Worm (Caenorhabditis elegans) whole organism, L4 larva: Measurements from ENCODE around the gene sri-39.

Source experiments
- F37D6.2 ChIP-seq: sonication (generic microtip); optimal IDR thresholded peaks from 2 replicates; lab custom pipeline; 2016; ENCODE audit warnings: mild to moderate bottlenecking, missing genetic modification characterization, missing compliant biosample characterization
- R02D3.7 ChIP-seq: fragments of 150-350 bp; sonication (generic microtip); optimal IDR thresholded peaks from 3 replicates; lab custom pipeline; 2014; ENCODE audit warnings: missing biosample characterization, missing genetic modification characterization
- Y48G9A.11 ChIP-seq: fragments of 200-800 bp; sonication (Bioruptor generic); IDR thresholded peaks from 2 replicates; pipeline ENCODE4 v1.3.6; 2022; ENCODE audit warnings: missing genetic modification reagents, missing genetic modification characterization, missing compliant biosample characterization
- Y5F2A.4 ChIP-seq: fragments of 200-800 bp; sonication (Bioruptor generic); optimal IDR thresholded peaks from 2 replicates; lab custom pipeline; 2018; ENCODE audit warnings: mild to moderate bottlenecking, missing genetic modification characterization, missing compliant biosample characterization
- ZK337.2 ChIP-seq: fragments of 200-800 bp; sonication (Bioruptor generic); IDR thresholded peaks from 2 replicates; pipeline ENCODE4 v1.3.6; 2022; ENCODE audit warnings: missing genetic modification reagents, missing genetic modification characterization, missing compliant biosample characterization
- aha-1 ChIP-seq: fragments of 150-350 bp; peaks from one replicate; lab custom pipeline; 2014; ENCODE audit warnings: missing biosample characterization, missing genetic modification characterization
- aly-2 ChIP-seq: sonication (generic microtip); optimal IDR thresholded peaks from 2 replicates; lab custom pipeline; 2018; ENCODE audit warnings: missing biosample characterization, missing genetic modification characterization
- ama-1 ChIP-seq: fragments of 150-350 bp; optimal IDR thresholded peaks from 2 replicates; lab custom pipeline; 2014; ENCODE audit warnings: inconsistent platforms, mixed read lengths
- arid-1 ChIP-seq: fragments of 200-800 bp; sonication (Bioruptor generic); conservative IDR thresholded peaks from 2 replicates; pipeline ENCODE4 v1.3.6; 2022; ENCODE audit warnings: missing genetic modification reagents, missing genetic modification characterization, missing compliant biosample characterization
- ces-1 ChIP-seq: fragments of 150-350 bp; sonication (generic microtip); optimal IDR thresholded peaks from 4 replicates; lab custom pipeline; 2014; ENCODE audit warnings: missing biosample characterization, missing genetic modification reagents, missing genetic modification characterization
- ctbp-1 ChIP-seq: fragments of 200-800 bp; sonication (Bioruptor generic); IDR thresholded peaks from 2 replicates; pipeline ENCODE4 v1.3.6; 2022; ENCODE audit warnings: missing genetic modification reagents, missing genetic modification characterization, missing compliant biosample characterization
- daf-16 ChIP-seq, 3 experiments: sonication (generic microtip); optimal IDR thresholded peaks; 2 replicates each; lab custom pipeline; 2016 to 2017; ENCODE audit warnings: missing genetic modification characterization in 3 of 3, missing genetic modification reagents in 3 of 3, mild to moderate bottlenecking in 2 of 3, missing compliant biosample characterization in 2 of 3, missing biosample characterization in 1 of 3, moderate library complexity in 1 of 3
- daf-19 ChIP-seq: fragments of 200-800 bp; sonication (Bioruptor generic); conservative IDR thresholded peaks from 2 replicates; pipeline ENCODE4 v1.3.6; 2022; ENCODE audit warnings: missing genetic modification characterization, missing compliant biosample characterization
- daf-8 ChIP-seq: fragments of 200-800 bp; sonication (Bioruptor generic); IDR thresholded peaks from 2 replicates; pipeline ENCODE4 v1.3.6; 2022; ENCODE audit warnings: missing genetic modification characterization, missing compliant biosample characterization
- dmd-6 ChIP-seq: fragments of 200-800 bp; sonication (Bioruptor generic); IDR thresholded peaks from 2 replicates; pipeline ENCODE4 v1.3.6; 2022; ENCODE audit warnings: missing genetic modification reagents, missing genetic modification characterization, missing compliant biosample characterization
- egl-27 ChIP-seq: sonication (generic microtip); optimal IDR thresholded peaks from 3 replicates; lab custom pipeline; 2017; ENCODE audit warnings: missing biosample characterization, missing genetic modification reagents, missing genetic modification characterization
- egl-43 ChIP-seq: fragments of 200-800 bp; sonication (Bioruptor generic); IDR thresholded peaks from 2 replicates; pipeline ENCODE4 v1.3.6; 2022; ENCODE audit warnings: missing genetic modification reagents, missing genetic modification characterization, missing compliant biosample characterization
- fkh-10 ChIP-seq: fragments of 150-350 bp; optimal IDR thresholded peaks from 2 replicates; lab custom pipeline; 2014; ENCODE audit warnings: missing biosample characterization, missing genetic modification reagents, missing genetic modification characterization
- hlh-11 ChIP-seq: fragments of 200-800 bp; sonication (Bioruptor generic); optimal IDR thresholded peaks from 2 replicates; lab custom pipeline; 2018; ENCODE audit warnings: mild to moderate bottlenecking, missing genetic modification characterization, missing compliant biosample characterization
- hlh-30 ChIP-seq: sonication (generic microtip); optimal IDR thresholded peaks from 2 replicates; lab custom pipeline; 2017; ENCODE audit warnings: antibody characterized with exemption, mild to moderate bottlenecking, missing genetic modification characterization, missing compliant biosample characterization; ENCODE audit not compliant: insufficient read depth
- lin-1 ChIP-seq: fragments of 200-800 bp; sonication (Bioruptor generic); IDR thresholded peaks from 2 replicates; pipeline ENCODE4 v1.3.6; 2022; ENCODE audit warnings: missing genetic modification reagents, missing genetic modification characterization, missing compliant biosample characterization
- lin-15B ChIP-seq: fragments of 150-350 bp; sonication (generic microtip); optimal IDR thresholded peaks from 3 replicates; lab custom pipeline; 2014; ENCODE audit warnings: missing biosample characterization, missing genetic modification characterization
- lin-38 ChIP-seq: fragments of 200-800 bp; sonication (Bioruptor generic); IDR thresholded peaks from 2 replicates; pipeline ENCODE4 v1.3.6; 2022; ENCODE audit warnings: missing genetic modification reagents, missing genetic modification characterization, missing compliant biosample characterization
- lsy-2 ChIP-seq, 2 experiments: fragments of 150-350 bp in 1 of 2; sonication (generic microtip) in 1 of 2; optimal IDR thresholded peaks; 2 replicates each; lab custom pipeline; 2014 to 2017; ENCODE audit warnings: missing biosample characterization in 2 of 2, missing genetic modification characterization in 2 of 2
- mxl-3 ChIP-seq: fragments of 200-800 bp; sonication (Bioruptor generic); optimal IDR thresholded peaks from 2 replicates; lab custom pipeline; 2018; ENCODE audit warnings: mild to moderate bottlenecking, missing genetic modification characterization, missing compliant biosample characterization
- nhr-10 ChIP-seq: fragments of 150-350 bp; optimal IDR thresholded peaks from 2 replicates; lab custom pipeline; 2014; ENCODE audit warnings: missing biosample characterization, missing genetic modification characterization
- nhr-102 ChIP-seq: sonication (generic microtip); optimal IDR thresholded peaks from 2 replicates; lab custom pipeline; 2016; ENCODE audit warnings: mild to moderate bottlenecking, missing genetic modification characterization, moderate library complexity, missing compliant biosample characterization
- nhr-111 ChIP-seq: fragments of 200-800 bp; sonication (Bioruptor generic); optimal IDR thresholded peaks from 2 replicates; lab custom pipeline; 2018; ENCODE audit warnings: mild to moderate bottlenecking, missing genetic modification characterization, missing compliant biosample characterization
- nhr-28 ChIP-seq: fragments of 150-350 bp; optimal IDR thresholded peaks from 2 replicates; lab custom pipeline; 2014; ENCODE audit warnings: missing biosample characterization, missing genetic modification characterization
- nhr-42 ChIP-seq: fragments of 200-800 bp; sonication (Bioruptor generic); IDR thresholded peaks from 2 replicates; pipeline ENCODE4 v1.3.6; 2022; ENCODE audit warnings: missing genetic modification characterization, missing compliant biosample characterization
- nhr-6 ChIP-seq: fragments of 150-350 bp; optimal IDR thresholded peaks from 2 replicates; lab custom pipeline; 2014; ENCODE audit warnings: missing biosample characterization, missing genetic modification characterization
- nhr-77 ChIP-seq: fragments of 150-350 bp; optimal IDR thresholded peaks from 2 replicates; lab custom pipeline; 2014; ENCODE audit warnings: missing biosample characterization, missing genetic modification characterization
- pha-4 ChIP-seq, 2 experiments: fragments of 150-350 bp in 1 of 2; fragments of 200-800 bp in 1 of 2; sonication (Bioruptor generic) in 1 of 2; IDR thresholded peaks in 1 of 2; optimal IDR thresholded peaks in 1 of 2; 2 replicates each; pipeline versions ENCODE4 v1.3.6 to Lab custom; 2014 to 2022; ENCODE audit warnings: missing genetic modification characterization in 2 of 2, missing genetic modification reagents in 2 of 2, missing biosample characterization in 1 of 2, missing compliant biosample characterization in 1 of 2
- php-3 ChIP-seq: fragments of 200-800 bp; sonication (Bioruptor generic); IDR thresholded peaks from 2 replicates; pipeline ENCODE4 v1.3.6; 2022; ENCODE audit warnings: missing genetic modification reagents, missing genetic modification characterization, missing compliant biosample characterization
- pqm-1 ChIP-seq: sonication (generic microtip); optimal IDR thresholded peaks from 2 replicates; lab custom pipeline; 2017; ENCODE audit warnings: missing biosample characterization, missing genetic modification characterization
- sdz-12 ChIP-seq: fragments of 200-800 bp; sonication (Bioruptor generic); optimal IDR thresholded peaks from 2 replicates; lab custom pipeline; 2018; ENCODE audit warnings: mild to moderate bottlenecking, missing genetic modification characterization, missing compliant biosample characterization
- skn-1 ChIP-seq: fragments of 150-350 bp; optimal IDR thresholded peaks from 2 replicates; lab custom pipeline; 2014; ENCODE audit warnings: missing biosample characterization, missing genetic modification characterization
- spr-3 ChIP-seq: fragments of 200-800 bp; sonication (Bioruptor generic); optimal IDR thresholded peaks from 2 replicates; lab custom pipeline; 2018; ENCODE audit warnings: mild to moderate bottlenecking, missing genetic modification characterization, missing compliant biosample characterization
- tag-97 ChIP-seq: fragments of 200-800 bp; sonication (Bioruptor generic); IDR thresholded peaks from 2 replicates; pipeline ENCODE4 v1.3.6; 2022; ENCODE audit warnings: missing genetic modification characterization, missing compliant biosample characterization
- tra-1 ChIP-seq: fragments of 200-800 bp; sonication (Bioruptor generic); IDR thresholded peaks from 2 replicates; pipeline ENCODE4 v1.3.6; 2022; ENCODE audit warnings: missing genetic modification reagents, missing genetic modification characterization, missing compliant biosample characterization
- unc-39 ChIP-seq: sonication (generic microtip); optimal IDR thresholded peaks from 2 replicates; lab custom pipeline; 2017; ENCODE audit warnings: missing biosample characterization, missing genetic modification characterization
- unc-62 ChIP-seq, 3 experiments: fragments of 150-350 bp in 1 of 3; sonication (generic microtip); optimal IDR thresholded peaks in 2 of 3; peaks in 1 of 3; 1 replicate in 1 of 3; 2 replicates in 2 of 3; lab custom pipeline; 2014 to 2017; ENCODE audit warnings: missing biosample characterization in 3 of 3, missing genetic modification characterization in 3 of 3, missing genetic modification reagents in 3 of 3, missing genotype in 1 of 3
- zip-2 ChIP-seq: fragments of 150-350 bp; optimal IDR thresholded peaks from 2 replicates; lab custom pipeline; 2014; ENCODE audit warnings: missing biosample characterization, missing genetic modification characterization

Gene sri-39

ce11 chrII:2586861-2587554 lies at the start of gene sri-39, which contains the start of gene F33H12.7:
Gene sri-39, plus strand, starts transcription at chrII:2587504.
Gene F33H12.7, minus strand, starts transcription at chrII:2586911.
- TF ChIP-seq unc-62 (GFP tag; optimal IDR thresholded peaks at IDR 0.05 in 1 of 2; lab: Kevin White, UChicago): peak in 1 of 2 experiments; percentile 28
- no peak for TF ChIP-seq unc-62 (tag; optimal IDR thresholded peaks at IDR 0.05; lab: Kevin White, UChicago)
- no peak for TF ChIP-seq spr-3
- TF ChIP-seq nhr-28: peak; percentile 81
- no peak for TF ChIP-seq php-3 (GFP tag; lab: Robert Waterston, UW)
- TF ChIP-seq egl-43: no peak
- peak; percentile 29 for TF ChIP-seq nhr-6
- peak; percentile 52 for TF ChIP-seq dmd-6 (GFP tag; lab: Robert Waterston, UW)
- peak in 1 of 2 experiments; percentile 75 for TF ChIP-seq lsy-2 (tag; optimal IDR thresholded peaks at IDR 0.05; lab: Kevin White, UChicago)
- peak; percentile 13 for TF ChIP-seq hlh-30 (tag; lab: Kevin White, UChicago)
- TF ChIP-seq zip-2 (tag; lab: Kevin White, UChicago): no peak
- TF ChIP-seq F37D6.2 (tag; lab: Kevin White, UChicago): no peak
- peak; percentile 42 for TF ChIP-seq mxl-3
- TF ChIP-seq daf-16 (GFP tag; optimal IDR thresholded peaks at IDR 0.05; lab: Kevin White, UChicago): no peak
- TF ChIP-seq daf-16 (tag; optimal IDR thresholded peaks at IDR 0.05; lab: Kevin White, UChicago): peak; percentile 13
- TF ChIP-seq lin-1 (GFP tag; lab: Robert Waterston, UW): 0 out of 2 replicates have a peak, but pooled peaks have one; percentile 9
- TF ChIP-seq daf-8 (GFP tag; lab: Robert Waterston, UW): no peak
- TF ChIP-seq fkh-10 (GFP tag; lab: Kevin White, UChicago): no peak
- no peak for TF ChIP-seq pha-4 (GFP tag; IDR thresholded peaks at IDR 0.05; lab: Robert Waterston, UW)
- no peak for TF ChIP-seq pha-4 (tag; optimal IDR thresholded peaks at IDR 0.05; lab: Kevin White, UChicago)
- peak; percentile 57 for TF ChIP-seq hlh-11 (tag; lab: Kevin White, UChicago)
- TF ChIP-seq nhr-102 (tag; lab: Kevin White, UChicago): peak; percentile 73
- TF ChIP-seq ctbp-1 (GFP tag; lab: Robert Waterston, UW): no peak
- TF ChIP-seq nhr-42: 0 out of 2 replicates have a peak, but pooled peaks have one; percentile 10
- no peak for TF ChIP-seq daf-19 (GFP tag; lab: Robert Waterston, UW)
- TF ChIP-seq pqm-1 (tag; lab: Kevin White, UChicago): peak; percentile 87
- TF ChIP-seq nhr-77 (tag; lab: Kevin White, UChicago): peak; percentile 38
- no peak for TF ChIP-seq skn-1
- TF ChIP-seq Y48G9A.11 (GFP tag; lab: Robert Waterston, UW): no peak

ce11 chrII:2537754-2538153 lies 49.5 kb upstream of the sri-39 start, which contains the start of gene K02F6.7:
Gene K02F6.7, minus strand, starts transcription at chrII:2537854.
- TF ChIP-seq ama-1 (lab: Kevin White, UChicago): no peak
- TF ChIP-seq Y48G9A.11 (GFP tag; lab: Robert Waterston, UW): no peak
- TF ChIP-seq lin-15B: no peak
- no peak for TF ChIP-seq aly-2 (tag; lab: Kevin White, UChicago)
- TF ChIP-seq tra-1 (GFP tag; lab: Robert Waterston, UW): no peak

- TF ChIP-seq nhr-111 (GFP tag; lab: Kevin White, UChicago): no peak
- no peak for TF ChIP-seq php-3 (GFP tag; lab: Robert Waterston, UW)
- no peak for TF ChIP-seq pqm-1 (tag; lab: Kevin White, UChicago)
- no peak for TF ChIP-seq hlh-11 (tag; lab: Kevin White, UChicago)
- no peak for TF ChIP-seq nhr-10
- no peak for TF ChIP-seq sdz-12
- TF ChIP-seq lin-38 (GFP tag; lab: Robert Waterston, UW): no peak
- no peak for TF ChIP-seq ZK337.2 (GFP tag; lab: Robert Waterston, UW)
- TF ChIP-seq ces-1 (GFP tag; lab: Kevin White, UChicago): no peak
- no peak for TF ChIP-seq aha-1 (tag; lab: Kevin White, UChicago)
- no peak for TF ChIP-seq R02D3.7 (tag; lab: Kevin White, UChicago)
- TF ChIP-seq ama-1 (lab: Kevin White, UChicago): no peak
- TF ChIP-seq unc-39 (tag; lab: Kevin White, UChicago): no peak
- no peak for TF ChIP-seq egl-27
- TF ChIP-seq nhr-42: no peak
- no peak for TF ChIP-seq mxl-3
- TF ChIP-seq Y5F2A.4 (GFP tag; lab: Kevin White, UChicago): no peak
- TF ChIP-seq arid-1 (GFP tag; lab: Robert Waterston, UW): no peak
- no peak for TF ChIP-seq tag-97 (GFP tag; lab: Robert Waterston, UW)
- TF ChIP-seq, all 104 proteins: peak for 0
Measured at ce11 chrII:2538194-2538593, 49.1 kb upstream of the sri-39 start, which contains the start of gene K02F6.4. Gene K02F6.4, plus strand, starts transcription at chrII:2538494.
